Fruit fly (Drosophila melanogaster) whole organism, embryonic: ENCODE data around the gene dock.

Source experiments
- Atf6 ChIP-seq: fragments of 200-800 bp; sonication (Bioruptor generic); IDR thresholded peaks from 2 replicates; pipeline ENCODE4 v1.3.6; 2022; ENCODE audit warnings: missing biosample characterization, missing genetic modification characterization
- Bgb ChIP-seq: fragments of 200-800 bp; sonication (Bioruptor generic); IDR thresholded peaks from 2 replicates; pipeline ENCODE4 v1.3.6; 2022; ENCODE audit warnings: missing biosample characterization, missing genetic modification characterization; ENCODE audit not compliant: partially characterized antibody
- Bteb2 ChIP-seq: fragments of 200-800 bp; sonication (Bioruptor generic); optimal IDR thresholded peaks from 2 replicates; lab custom pipeline; 2016; ENCODE audit warnings: missing biosample characterization, missing genetic modification characterization
- CG10267 ChIP-seq: fragments of 200-800 bp; sonication (Bioruptor generic); optimal IDR thresholded peaks from 2 replicates; lab custom pipeline; 2018; ENCODE audit warnings: missing biosample characterization, mild to moderate bottlenecking, missing genetic modification characterization, moderate library complexity
- CG10565 ChIP-seq: fragments of 200-800 bp; sonication (Bioruptor generic); optimal IDR thresholded peaks from 3 replicates; lab custom pipeline; 2016; ENCODE audit warnings: missing biosample characterization, mild to moderate bottlenecking, missing genetic modification characterization
- CG11247 ChIP-seq: fragments of 200-800 bp; sonication (Bioruptor generic); IDR thresholded peaks from 2 replicates; pipeline ENCODE4 v1.3.6; 2022; ENCODE audit warnings: missing biosample characterization, missing genetic modification characterization
- CG12744 ChIP-seq: fragments of 200-800 bp; sonication (Bioruptor generic); optimal IDR thresholded peaks from 2 replicates; lab custom pipeline; 2016; ENCODE audit warnings: missing biosample characterization, missing genetic modification characterization
- CG13624 ChIP-seq: fragments of 200-800 bp; sonication (Bioruptor generic); optimal IDR thresholded peaks from 2 replicates; lab custom pipeline; 2016; ENCODE audit warnings: missing biosample characterization, missing genetic modification characterization
- CG15011 ChIP-seq: fragments of 200-800 bp; sonication (Bioruptor generic); optimal IDR thresholded peaks from 3 replicates; lab custom pipeline; 2018; ENCODE audit warnings: missing biosample characterization, mild to moderate bottlenecking, missing genetic modification characterization
- CG15479 ChIP-seq: fragments of 200-800 bp; sonication (Bioruptor generic); optimal IDR thresholded peaks from 3 replicates; lab custom pipeline; 2019; ENCODE audit warnings: missing biosample characterization, mild to moderate bottlenecking, missing genetic modification characterization, moderate library complexity
- CG15514 ChIP-seq: fragments of 200-800 bp; sonication (Bioruptor generic); optimal IDR thresholded peaks from 3 replicates; lab custom pipeline; 2017; ENCODE audit warnings: missing biosample characterization, missing genetic modification characterization, mild to moderate bottlenecking, moderate library complexity, missing genetic modification reagents
- CG17186 ChIP-seq: fragments of 200-800 bp; sonication (Bioruptor generic); optimal IDR thresholded peaks from 3 replicates; lab custom pipeline; 2017; ENCODE audit warnings: missing biosample characterization, missing genetic modification reagents, missing genetic modification characterization
- CG2199 ChIP-seq: fragments of 200-800 bp; sonication (Bioruptor generic); IDR thresholded peaks from 3 replicates; pipeline ENCODE4 v1.3.6; 2022; ENCODE audit warnings: missing biosample characterization, missing genetic modification characterization
- CG31365 ChIP-seq: fragments of 200-800 bp; sonication (Bioruptor generic); optimal IDR thresholded peaks from 2 replicates; lab custom pipeline; 2018; ENCODE audit warnings: missing biosample characterization, mild to moderate bottlenecking, missing genetic modification characterization
- CG3847 ChIP-seq: fragments of 200-800 bp; sonication (Bioruptor generic); IDR thresholded peaks from 2 replicates; pipeline ENCODE4 v1.3.6; 2022; ENCODE audit warnings: missing biosample characterization, missing genetic modification characterization
- CG3995 ChIP-seq: fragments of 200-800 bp; sonication (Bioruptor generic); optimal IDR thresholded peaks from 3 replicates; lab custom pipeline; 2016; ENCODE audit warnings: missing biosample characterization, missing genetic modification characterization
- CG4854 ChIP-seq: fragments of 200-800 bp; sonication (Bioruptor generic); optimal IDR thresholded peaks from 2 replicates; lab custom pipeline; 2016; ENCODE audit warnings: missing biosample characterization, missing genetic modification characterization, inconsistent platforms
- CG7786 ChIP-seq: fragments of 200-800 bp; sonication (Bioruptor generic); optimal IDR thresholded peaks from 2 replicates; lab custom pipeline; 2016; ENCODE audit warnings: missing biosample characterization, missing genetic modification characterization
- CG8478 ChIP-seq: fragments of >200 bp; optimal IDR thresholded peaks from 2 replicates; lab custom pipeline; 2018
- CG9876 ChIP-seq: fragments of 200-800 bp; sonication (Bioruptor generic); optimal IDR thresholded peaks from 2 replicates; lab custom pipeline; 2016; ENCODE audit warnings: missing biosample characterization, missing genetic modification characterization
- CHES-1-like ChIP-seq: fragments of 200-800 bp; sonication (Bioruptor generic); optimal IDR thresholded peaks from 2 replicates; lab custom pipeline; 2016; ENCODE audit warnings: missing biosample characterization, missing genetic modification characterization
- CrebB ChIP-seq: fragments of 200-800 bp; sonication (Bioruptor generic); optimal IDR thresholded peaks from 3 replicates; lab custom pipeline; 2018; ENCODE audit warnings: missing biosample characterization, mild to moderate bottlenecking, missing genetic modification characterization
- Dfd ChIP-seq, 2 experiments: fragments of >200 bp; optimal IDR thresholded peaks; 2 replicates each; lab custom pipeline; 2017; ENCODE audit warnings: missing biosample characterization in 2 of 2, missing genetic modification characterization in 2 of 2
- E2f2 ChIP-seq: fragments of 200-800 bp; sonication (Bioruptor generic); IDR thresholded peaks from 2 replicates; pipeline ENCODE4 v1.3.6; 2022; ENCODE audit warnings: missing biosample characterization, missing genetic modification characterization
- Max ChIP-seq: fragments of 200-800 bp; sonication (Bioruptor generic); optimal IDR thresholded peaks from 2 replicates; lab custom pipeline; 2016; ENCODE audit warnings: missing biosample characterization, mild to moderate bottlenecking, missing genetic modification characterization
- Mrtf ChIP-seq: fragments of 200-800 bp; sonication (Bioruptor generic); IDR thresholded peaks from 3 replicates; pipeline ENCODE4 v1.3.6; 2022; ENCODE audit warnings: missing biosample characterization, missing genetic modification characterization
- Myb ChIP-seq: fragments of 200-800 bp; sonication (Bioruptor generic); optimal IDR thresholded peaks from 2 replicates; lab custom pipeline; 2016; ENCODE audit warnings: missing biosample characterization, missing genetic modification characterization
- Scr ChIP-seq: fragments of 200-800 bp; sonication (Bioruptor generic); IDR thresholded peaks from 2 replicates; pipeline ENCODE4 v1.3.6; 2022; ENCODE audit warnings: missing biosample characterization, missing genetic modification characterization; ENCODE audit not compliant: partially characterized antibody
- Stat92E ChIP-seq, 3 experiments: fragments of >200 bp in 2 of 3; fragments of 200-800 bp in 1 of 3; sonication (Bioruptor generic) in 1 of 3; optimal IDR thresholded peaks; 2 replicates each; lab custom pipeline; 2017 to 2019; ENCODE audit warnings: missing biosample characterization in 3 of 3, missing genetic modification characterization in 3 of 3, mild to moderate bottlenecking in 1 of 3, moderate library complexity in 1 of 3
- Taf1 ChIP-seq: fragments of 200-800 bp; sonication (Bioruptor generic); IDR thresholded peaks from 2 replicates; pipeline ENCODE4 v1.3.6; 2022; ENCODE audit warnings: missing biosample characterization, missing genetic modification characterization
- Tbp ChIP-seq: fragments of >200 bp; optimal IDR thresholded peaks from 2 replicates; lab custom pipeline; 2018; ENCODE audit warnings: missing biosample characterization, missing genetic modification characterization
- abd-A ChIP-seq: fragments of 200-800 bp; sonication (Bioruptor generic); optimal IDR thresholded peaks from 3 replicates; lab custom pipeline; 2019; ENCODE audit warnings: missing biosample characterization, mild to moderate bottlenecking, missing genetic modification characterization, moderate library complexity
- aop ChIP-seq: fragments of 200-800 bp; sonication (Bioruptor generic); IDR thresholded peaks from 2 replicates; pipeline ENCODE4 v1.3.6; 2022; ENCODE audit warnings: missing biosample characterization, missing genetic modification characterization
- bab2 ChIP-seq: fragments of 200-800 bp; sonication (Bioruptor generic); optimal IDR thresholded peaks from 2 replicates; lab custom pipeline; 2016; ENCODE audit warnings: missing biosample characterization, missing genetic modification characterization
- chn ChIP-seq: fragments of 200-800 bp; sonication (Bioruptor generic); optimal IDR thresholded peaks from 2 replicates; lab custom pipeline; 2016; ENCODE audit warnings: missing biosample characterization, missing genetic modification characterization
- emc ChIP-seq: fragments of 200-800 bp; sonication (Bioruptor generic); optimal IDR thresholded peaks from 2 replicates; lab custom pipeline; 2016; ENCODE audit warnings: missing biosample characterization, missing genetic modification characterization
- ems ChIP-seq: fragments of 200-800 bp; sonication (Bioruptor generic); optimal IDR thresholded peaks from 3 replicates; lab custom pipeline; 2016; ENCODE audit warnings: missing biosample characterization, missing genetic modification characterization
- ewg ChIP-seq: fragments of 200-800 bp; sonication (Bioruptor generic); optimal IDR thresholded peaks from 3 replicates; lab custom pipeline; 2017; ENCODE audit warnings: mild to moderate bottlenecking, missing biosample characterization, missing genetic modification reagents, missing genetic modification characterization
- fd96Cb ChIP-seq: fragments of 200-800 bp; sonication (Bioruptor generic); optimal IDR thresholded peaks from 2 replicates; lab custom pipeline; 2018; ENCODE audit warnings: missing biosample characterization, mild to moderate bottlenecking, missing genetic modification characterization, moderate library complexity
- ken ChIP-seq: fragments of 200-800 bp; sonication (Bioruptor generic); IDR thresholded peaks from 3 replicates; pipeline ENCODE4 v1.3.6; 2022; ENCODE audit warnings: missing biosample characterization, missing genetic modification characterization
- kni ChIP-seq: fragments of 200-800 bp; sonication (Bioruptor generic); optimal IDR thresholded peaks from 3 replicates; lab custom pipeline; 2017; ENCODE audit warnings: mild to moderate bottlenecking, missing biosample characterization, missing genetic modification reagents, missing genetic modification characterization
- mam ChIP-seq: fragments of 200-800 bp; sonication (Bioruptor generic); optimal IDR thresholded peaks from 3 replicates; lab custom pipeline; 2016; ENCODE audit warnings: missing biosample characterization, missing genetic modification characterization
- mld ChIP-seq: fragments of 200-800 bp; sonication (Bioruptor generic); IDR thresholded peaks from 3 replicates; pipeline ENCODE4 v1.3.6; 2022; ENCODE audit warnings: missing biosample characterization, missing genetic modification characterization; ENCODE audit not compliant: partially characterized antibody
- nerfin-2 ChIP-seq: fragments of 200-800 bp; sonication (Bioruptor generic); IDR thresholded peaks from 2 replicates; pipeline ENCODE4 v1.3.6; 2022; ENCODE audit warnings: missing biosample characterization, missing genetic modification characterization; ENCODE audit not compliant: partially characterized antibody
- pnt ChIP-seq: fragments of 200-800 bp; sonication (Bioruptor generic); optimal IDR thresholded peaks from 3 replicates; lab custom pipeline; 2016; ENCODE audit warnings: missing biosample characterization, missing genetic modification characterization
- psq ChIP-seq: fragments of 200-800 bp; sonication (Bioruptor generic); optimal IDR thresholded peaks from 2 replicates; lab custom pipeline; 2017; ENCODE audit warnings: missing biosample characterization, missing genetic modification characterization
- ro ChIP-seq: fragments of 200-800 bp; sonication (Bioruptor generic); IDR thresholded peaks from 2 replicates; pipeline ENCODE4 v1.3.6; 2022; ENCODE audit warnings: missing biosample characterization, missing genetic modification characterization
- sens ChIP-seq: fragments of 200-800 bp; sonication (Bioruptor generic); peaks from one replicate; lab custom pipeline; 2016; ENCODE audit warnings: missing biosample characterization, missing genetic modification characterization
- trem ChIP-seq: fragments of 200-800 bp; optimal IDR thresholded peaks from 3 replicates; lab custom pipeline; 2019; ENCODE audit warnings: missing biosample characterization, mild to moderate bottlenecking, missing genetic modification characterization, moderate library complexity
- zf30C ChIP-seq: fragments of 200-800 bp; sonication (Bioruptor generic); optimal IDR thresholded peaks from 3 replicates; lab custom pipeline; 2018; ENCODE audit warnings: missing biosample characterization, mild to moderate bottlenecking, missing genetic modification characterization

Gene dock

dm6 chr2L:845341-846004 is 19.7 kb downstream of the dock start (continued):
- TF ChIP-seq fd96Cb (tag; lab: Kevin White, UChicago) (peak; percentile 82), CG15514 (GFP tag; lab: Kevin White, UChicago) (peak; percentile 77), CG12744 (GFP tag; lab: Kevin White, UChicago) (peak; percentile 78), CHES-1-like (GFP tag; lab: Kevin White, UChicago) (peak; percentile 90), CG8478 (lab: Kevin White, UChicago) (no peak), CG10565 (GFP tag; lab: Kevin White, UChicago) (peak; percentile 17), Bgb (no peak), CrebB (tag; lab: Kevin White, UChicago) (peak; percentile 82), Mrtf (GFP tag; lab: Robert Waterston, UW) (peak; percentile 91), sens (GFP tag; lab: Kevin White, UChicago) (peak; percentile 96), ewg (GFP tag; lab: Kevin White, UChicago) (peak; percentile 74), E2f2 (GFP tag; lab: Robert Waterston, UW) (peak; percentile 69), zf30C (GFP tag; lab: Kevin White, UChicago) (peak; percentile 64), Scr (no peak), CG3995 (peak; percentile 31), ro (peak; percentile 78), CG9876 (peak; percentile 72), Max (GFP tag; lab: Kevin White, UChicago) (peak; percentile 62), Bteb2 (GFP tag; lab: Kevin White, UChicago) (peak; percentile 85), Dfd (GFP tag; optimal IDR thresholded peaks at IDR 0.05; lab: Kevin White, UChicago) (no peak), ems (GFP tag; lab: Kevin White, UChicago) (peak; percentile 79), Myb (GFP tag; lab: Kevin White, UChicago) (peak; percentile 76), Taf1 (GFP tag; lab: Robert Waterston, UW) (peak; percentile 76), Tbp (GFP tag; lab: Kevin White, UChicago) (no peak), nerfin-2 (GFP tag; lab: Robert Waterston, UW) (no peak), kni (GFP tag; lab: Kevin White, UChicago) (no peak), mld (GFP tag; lab: Robert Waterston, UW) (no peak), CG4854 (GFP tag; lab: Kevin White, UChicago) (peak; percentile 75), CG15011 (GFP tag; lab: Kevin White, UChicago) (peak; percentile 59), CG3847 (peak; percentile 83), CG31365 (tag; lab: Kevin White, UChicago) (peak; percentile 76), CG10267 (tag; lab: Kevin White, UChicago) (peak; percentile 68), abd-A (tag; lab: Kevin White, UChicago) (peak; percentile 54), CG17186 (GFP tag; lab: Kevin White, UChicago) (peak; percentile 54), psq (peak; percentile 53), pnt (GFP tag; lab: Kevin White, UChicago) (peak; percentile 88), Atf6 (GFP tag; lab: Robert Waterston, UW) (peak; percentile 87), aop (GFP tag; lab: Robert Waterston, UW) (peak; percentile 67; the same call in 1 of the 2 replicates), CG15479 (no peak), emc (GFP tag; lab: Kevin White, UChicago) (peak; percentile 80), Stat92E (GFP tag; optimal IDR thresholded peaks at IDR 0.05; lab: Kevin White, UChicago) (no peak), CG7786 (GFP tag; lab: Kevin White, UChicago) (peak; percentile 90), CG2199 (GFP tag; lab: Robert Waterston, UW) (peak; percentile 65; the same call in 2 of the 3 replicates), mam (GFP tag; lab: Kevin White, UChicago) (peak; percentile 90), bab2 (GFP tag; lab: Kevin White, UChicago) (peak; percentile 85), chn (GFP tag; lab: Kevin White, UChicago) (peak; percentile 86), trem (tag; lab: Kevin White, UChicago) (peak; percentile 40), CG11247 (GFP tag; lab: Robert Waterston, UW) (peak; percentile 87), ken (GFP tag; lab: Robert Waterston, UW) (peak; percentile 90), CG13624 (GFP tag; lab: Kevin White, UChicago) (peak; percentile 86)
